Worm (Caenorhabditis elegans): ENCODE data around the gene T23F2.4.
A peak's percentile ranks its signal among the peaks of the same experiment; 100 is the strongest.

Gene T23F2.4

DNA sequence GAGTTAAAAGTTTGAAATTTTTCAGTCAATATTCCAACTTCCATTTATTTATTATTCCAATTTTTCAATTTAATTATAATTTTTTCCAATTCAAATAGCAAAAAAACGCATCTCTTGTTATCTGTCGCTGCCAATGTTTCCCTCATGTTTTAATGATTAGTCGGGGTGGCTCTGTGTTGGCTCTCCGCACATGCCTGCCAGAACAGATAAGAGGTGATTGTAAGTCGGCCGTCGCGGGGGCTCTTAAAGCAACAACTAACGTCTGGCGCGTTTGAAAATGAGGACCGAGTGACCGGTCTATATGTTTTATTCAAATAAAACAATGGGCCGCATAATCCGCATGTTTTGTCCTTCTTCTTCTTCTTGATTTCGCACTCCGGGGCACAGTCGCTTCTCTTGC, 38.5 kb downstream of the T23F2.4 start:
- TF ChIP-seq elt-2 (tag; optimal IDR thresholded peaks at IDR 0.05) (peak; percentile 47), lin-11 (tag; optimal IDR thresholded peaks at IDR 0.05) (no peak)

ce11 chrX:5475164-5475576, 39.7 kb downstream of the T23F2.4 start:
- TF ChIP-seq gmeb-2 (tag; optimal IDR thresholded peaks at IDR 0.05): no peak
- peak; percentile 26 for TF ChIP-seq rnt-1 (tag; optimal IDR thresholded peaks at IDR 0.05)
- TF ChIP-seq ztf-16 (tag; optimal IDR thresholded peaks at IDR 0.05): peak; percentile 11
- TF ChIP-seq hlh-13 (GFP tag; optimal IDR thresholded peaks at IDR 0.05): no peak
- peak; percentile 76 for TF ChIP-seq ceh-31 (tag; optimal IDR thresholded peaks at IDR 0.05)
- TF ChIP-seq pag-3 (tag; optimal IDR thresholded peaks at IDR 0.05; ENCODE audit: borderline replicate concordance): no peak
- TF ChIP-seq ceh-34 (tag; optimal IDR thresholded peaks at IDR 0.05): peak; percentile 62
- TF ChIP-seq ceh-45 (GFP tag; IDR thresholded peaks at IDR 0.05): no peak
- no peak for TF ChIP-seq fax-1 (tag; optimal IDR thresholded peaks at IDR 0.05)
- TF ChIP-seq hlh-30 (tag; optimal IDR thresholded peaks at IDR 0.05; ENCODE audit: insufficient read depth): peak; percentile 90
- peak; percentile 91 for TF ChIP-seq ceh-22 (tag; optimal IDR thresholded peaks at IDR 0.05)
- no peak for TF ChIP-seq ahr-1 (tag; optimal IDR thresholded peaks at IDR 0.05)
- peak; percentile 22 for TF ChIP-seq ceh-30 (tag; optimal IDR thresholded peaks at IDR 0.05)
- no peak for TF ChIP-seq pat-9 (tag; optimal IDR thresholded peaks at IDR 0.05)
- peak; percentile 61 for TF ChIP-seq ceh-19 (GFP tag; optimal IDR thresholded peaks at IDR 0.05)
- TF ChIP-seq T23F11.4 (GFP tag; optimal IDR thresholded peaks at IDR 0.05): no peak
- peak; percentile 60 for TF ChIP-seq unc-55 (GFP tag; optimal IDR thresholded peaks at IDR 0.05)
- TF ChIP-seq elt-4 (tag; optimal IDR thresholded peaks at IDR 0.05): no peak
- TF ChIP-seq dmd-4 (tag; optimal IDR thresholded peaks at IDR 0.05; ENCODE audit: borderline replicate concordance): no peak
- peak; percentile 74 for TF ChIP-seq ref-2 (tag; optimal IDR thresholded peaks at IDR 0.05)
- TF ChIP-seq lim-6 (tag; optimal IDR thresholded peaks at IDR 0.05): no peak
- TF ChIP-seq che-1 (tag; optimal IDR thresholded peaks at IDR 0.05): no peak
- TF ChIP-seq pax-1 (tag; optimal IDR thresholded peaks at IDR 0.05): peak; percentile 78
- peak; percentile 15 for TF ChIP-seq syd-9 (tag; optimal IDR thresholded peaks at IDR 0.05)
- TF ChIP-seq C38D4.7 (GFP tag; optimal IDR thresholded peaks at IDR 0.05): no peak
- no peak for TF ChIP-seq ceh-9 (tag; optimal IDR thresholded peaks at IDR 0.05)
- no peak for TF ChIP-seq zip-5 (tag; optimal IDR thresholded peaks at IDR 0.05)
- no peak for TF ChIP-seq unc-86 (tag; optimal IDR thresholded peaks at IDR 0.05)
- no peak for TF ChIP-seq ttx-3 (tag; optimal IDR thresholded peaks at IDR 0.05)
- no peak for TF ChIP-seq madf-2 (tag; optimal IDR thresholded peaks at IDR 0.05)
- TF ChIP-seq sox-4 (tag; optimal IDR thresholded peaks at IDR 0.05): no peak
- TF ChIP-seq hlh-6 (tag; optimal IDR thresholded peaks at IDR 0.05): peak; percentile 42
- TF ChIP-seq dve-1 (tag; optimal IDR thresholded peaks at IDR 0.05): peak; percentile 50
- peak; percentile 83 for TF ChIP-seq sdc-2 (tag; optimal IDR thresholded peaks at IDR 0.05)
- TF ChIP-seq eyg-1 (tag; optimal IDR thresholded peaks at IDR 0.05): peak; percentile 34
- TF ChIP-seq unc-3 (GFP tag; conservative IDR thresholded peaks at IDR 0.05): no peak
- no peak for TF ChIP-seq unc-3 (tag; optimal IDR thresholded peaks at IDR 0.05)
- TF ChIP-seq F13H6.1 (tag; optimal IDR thresholded peaks at IDR 0.05): peak; percentile 55
- no peak for TF ChIP-seq ceh-48 (tag; optimal IDR thresholded peaks at IDR 0.05)
- no peak for TF ChIP-seq npax-4 (tag; optimal IDR thresholded peaks at IDR 0.05)
- TF ChIP-seq nfya-1 (tag; optimal IDR thresholded peaks at IDR 0.05): peak; percentile 73
- no peak for TF ChIP-seq tbx-7 (tag; optimal IDR thresholded peaks at IDR 0.05)
- TF ChIP-seq fkh-10 (GFP tag; optimal IDR thresholded peaks at IDR 0.05): no peak
- no peak for TF ChIP-seq K02D7.2 (tag; optimal IDR thresholded peaks at IDR 0.05)
- peak; percentile 82 for TF ChIP-seq tbx-2 (tag; optimal IDR thresholded peaks at IDR 0.05)
- TF ChIP-seq mec-3 (tag; optimal IDR thresholded peaks at IDR 0.05; ENCODE audit: borderline replicate concordance): no peak
- no peak for TF ChIP-seq odd-2 (tag; optimal IDR thresholded peaks at IDR 0.05)
- TF ChIP-seq Y22D7AL.16 (tag; optimal IDR thresholded peaks at IDR 0.05): no peak
- TF ChIP-seq ceh-6 (GFP tag; optimal IDR thresholded peaks at IDR 0.05): peak; percentile 37
- TF ChIP-seq ceh-24 (tag; optimal IDR thresholded peaks at IDR 0.05): no peak
